Fruit fly (Drosophila melanogaster): Measurements from ENCODE around the gene REPTOR.

REPTOR gene

dm6 chr3R:24574123-24574522, 8.5 kb downstream of the REPTOR start (continued):
- TF ChIP-seq CG32767 (GFP tag; IDR thresholded peaks at IDR 0.05) (no peak), CG6813 (GFP tag; optimal IDR thresholded peaks at IDR 0.05) (peak; percentile 57), CG3163 (GFP tag; optimal IDR thresholded peaks at IDR 0.05) (no peak)

DNA sequence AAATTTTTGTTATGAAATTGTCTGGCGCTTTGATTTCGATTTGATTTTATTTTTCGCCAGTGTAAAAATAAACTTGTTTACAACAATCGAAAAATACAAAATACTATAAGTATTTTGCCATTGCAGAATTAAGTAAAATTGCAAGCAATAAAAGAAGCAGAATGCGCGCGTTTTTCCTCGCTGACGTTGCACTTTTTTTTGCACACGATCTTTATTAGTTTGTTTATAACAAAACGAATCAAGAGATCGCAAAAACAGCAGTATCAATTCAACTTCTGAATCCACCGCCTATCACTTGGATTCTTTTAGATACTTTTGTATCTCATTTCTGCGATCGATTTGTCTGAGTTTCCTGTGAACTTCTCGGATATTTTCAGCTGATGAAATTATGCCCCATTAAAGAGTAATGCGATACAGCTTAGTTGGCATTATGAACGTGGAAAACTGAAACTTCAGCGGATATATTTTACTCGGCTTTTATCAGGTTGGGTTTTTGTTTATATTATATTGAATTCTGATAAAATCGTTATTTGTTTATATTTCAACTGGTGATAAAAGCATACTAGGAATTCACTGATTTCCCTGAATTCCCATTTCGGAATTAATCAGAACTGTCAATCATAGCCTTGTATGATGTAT, 9.5 kb downstream of the REPTOR start:
- TF ChIP-seq sens (GFP tag) (peak; percentile 19), vvl (GFP tag; IDR thresholded peaks at IDR 0.05) (no peak)

DNA sequence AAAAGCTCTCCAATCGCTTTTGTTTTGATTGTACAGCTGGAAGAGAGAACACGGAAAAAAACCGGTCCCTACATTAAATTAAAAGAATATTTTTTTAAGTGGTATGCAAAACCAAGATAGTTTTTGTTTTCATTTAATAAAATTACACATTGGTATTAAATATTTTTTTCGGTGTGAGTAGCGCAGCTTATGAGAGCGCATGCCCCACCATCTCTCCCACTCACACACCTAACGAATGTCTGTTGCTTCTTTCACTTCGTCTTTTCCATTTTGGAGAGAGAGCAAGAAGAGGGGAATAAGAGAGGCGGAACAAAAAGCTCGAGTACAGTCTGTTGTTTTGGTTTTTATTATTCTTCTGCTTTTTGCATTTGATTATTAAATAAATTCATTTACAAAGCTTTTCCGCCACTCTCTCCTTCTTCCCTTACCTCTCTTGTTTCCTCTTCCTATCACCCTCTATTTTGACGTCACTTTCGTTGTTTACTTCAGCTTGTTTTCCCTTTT, 10.1 kb downstream of the REPTOR start:
- TF ChIP-seq CG14014 (GFP tag; IDR thresholded peaks at IDR 0.05) (peak; percentile 99), repo (GFP tag; optimal IDR thresholded peaks at IDR 0.05) (peak; percentile 92), CG15514 (GFP tag; optimal IDR thresholded peaks at IDR 0.05) (peak; percentile 95), CG30403 (GFP tag; optimal IDR thresholded peaks at IDR 0.05) (peak; percentile 98), CG6683 (GFP tag; optimal IDR thresholded peaks at IDR 0.05) (peak; percentile 97), CG2116 (GFP tag; optimal IDR thresholded peaks at IDR 0.05) (peak; percentile 86), CG12769 (tag; optimal IDR thresholded peaks at IDR 0.05) (peak; percentile 98), CTCF (GFP tag; optimal IDR thresholded peaks at IDR 0.05) (peak; percentile 69), CG5953 (GFP tag; IDR thresholded peaks at IDR 0.05) (peak; percentile 99), Stat92E (GFP tag; optimal IDR thresholded peaks at IDR 0.05) (peak in 1 of 3 experiments; percentile 82), hkb (optimal IDR thresholded peaks at IDR 0.05) (no peak), hkb (GFP tag; IDR thresholded peaks at IDR 0.05) (peak; percentile 99), sr (GFP tag; IDR thresholded peaks at IDR 0.05) (peak; percentile 96), D19A (tag; optimal IDR thresholded peaks at IDR 0.05) (peak; percentile 95), lola (GFP tag; optimal IDR thresholded peaks at IDR 0.05) (peak in 1 of 3 experiments; percentile 89), grn (GFP tag; optimal IDR thresholded peaks at IDR 0.05) (peak; percentile 74), ash1 (GFP tag; optimal IDR thresholded peaks at IDR 0.05) (peak; percentile 93), dmrt11E (tag; optimal IDR thresholded peaks at IDR 0.05) (peak; percentile 77), CG9932 (GFP tag; IDR thresholded peaks at IDR 0.05) (peak; percentile 99), CG17802 (tag; optimal IDR thresholded peaks at IDR 0.05) (peak; percentile 81), CG8089 (GFP tag; optimal IDR thresholded peaks at IDR 0.05) (peak; percentile 94), Dip2 (GFP tag; IDR thresholded peaks at IDR 0.05) (peak; percentile 42; the same call in 1 of the 2 replicates), D19B (GFP tag; optimal IDR thresholded peaks at IDR 0.05) (peak; percentile 91), Camta (GFP tag; optimal IDR thresholded peaks at IDR 0.05) (peak; percentile 95), sim (GFP tag; IDR thresholded peaks at IDR 0.05) (peak; percentile 94), Tbp (GFP tag; optimal IDR thresholded peaks at IDR 0.05) (no peak), CG4424 (GFP tag; optimal IDR thresholded peaks at IDR 0.05) (peak; percentile 98), ssp (GFP tag; IDR thresholded peaks at IDR 0.05) (peak; percentile 91), Optix (GFP tag; IDR thresholded peaks at IDR 0.05) (peak; percentile 96), CG32772 (GFP tag; IDR thresholded peaks at IDR 0.05) (peak; percentile 98), seq (GFP tag; IDR thresholded peaks at IDR 0.05) (peak; percentile 99), CG1647 (GFP tag; optimal IDR thresholded peaks at IDR 0.05) (peak; percentile 97), CG10565 (GFP tag; optimal IDR thresholded peaks at IDR 0.05) (peak; percentile 75), D (optimal IDR thresholded peaks at IDR 0.05) (no peak), D (GFP tag; optimal IDR thresholded peaks at IDR 0.05) (peak; percentile 96), pros (GFP tag; optimal IDR thresholded peaks at IDR 0.05) (peak; percentile 61), sens-2 (GFP tag; IDR thresholded peaks at IDR 0.05) (peak; percentile 97), oc (tag; optimal IDR thresholded peaks at IDR 0.05) (peak; percentile 99), CG6854 (GFP tag; optimal IDR thresholded peaks at IDR 0.05) (peak; percentile 99), CG14441 (GFP tag; IDR thresholded peaks at IDR 0.05) (peak; percentile 98), Atf3 (GFP tag; optimal IDR thresholded peaks at IDR 0.05) (peak; percentile 86), CG7271 (tag; optimal IDR thresholded peaks at IDR 0.05) (peak; percentile 68), Gsc (GFP tag; IDR thresholded peaks at IDR 0.05) (no peak)
